Worm (Caenorhabditis elegans): ENCODE data around the gene sdha-1.

DNA sequence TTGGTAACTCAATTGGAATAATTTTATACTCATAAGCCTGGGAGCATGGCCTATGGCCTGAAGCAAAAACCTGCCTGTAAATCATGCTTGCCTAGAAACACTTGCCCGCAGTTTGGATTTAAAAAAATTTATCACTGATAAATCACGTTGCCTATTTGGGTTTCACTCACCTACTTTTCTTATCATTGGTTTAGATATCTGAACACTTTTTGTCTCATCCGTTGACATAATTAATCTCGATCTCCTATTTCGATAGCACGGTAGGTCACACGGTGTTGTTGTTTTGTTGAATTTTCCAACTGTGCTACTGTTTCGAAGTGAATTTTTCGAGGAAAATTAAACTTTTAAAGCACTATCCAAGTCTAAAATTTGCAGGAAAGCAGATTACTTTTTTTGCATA lies 38.8 kb downstream of the sdha-1 start:
- TF ChIP-seq rnt-1 (tag; optimal IDR thresholded peaks at IDR 0.05), result no peak
- TF ChIP-seq odd-2 (tag; optimal IDR thresholded peaks at IDR 0.05), result no peak
- TF ChIP-seq F13H6.1 (tag; optimal IDR thresholded peaks at IDR 0.05), result no peak
- no peak for TF ChIP-seq pha-4 (tag; optimal IDR thresholded peaks at IDR 0.05)
- no peak for TF ChIP-seq ets-4 (tag; optimal IDR thresholded peaks at IDR 0.05)
- no peak for TF ChIP-seq pros-1 (tag; optimal IDR thresholded peaks at IDR 0.05)
- TF ChIP-seq K09A11.1 (tag; optimal IDR thresholded peaks at IDR 0.05; ENCODE audit: insufficient read depth), result no peak
